Worm (Caenorhabditis elegans) whole organism, L3 larva: ENCODE measurements around the gene F23F1.4.

ENCODE experiments used
- R02D3.7 ChIP-seq: fragments of 150-350 bp; optimal IDR thresholded peaks from 2 replicates; lab custom pipeline; 2014; ENCODE audit warnings: missing biosample characterization, missing genetic modification characterization
- ZK546.5 ChIP-seq: sonication (generic microtip); optimal IDR thresholded peaks from 2 replicates; lab custom pipeline; 2017; ENCODE audit warnings: missing biosample characterization, missing genetic modification characterization
- ama-1 ChIP-seq: fragments of 150-350 bp; optimal IDR thresholded peaks from 2 replicates; lab custom pipeline; 2018
- ceh-16 ChIP-seq: sonication (generic microtip); optimal IDR thresholded peaks from 2 replicates; lab custom pipeline; 2017; ENCODE audit warnings: missing biosample characterization, missing genetic modification characterization
- ceh-28 ChIP-seq: fragments of 150-350 bp; optimal IDR thresholded peaks from 2 replicates; lab custom pipeline; 2014; ENCODE audit warnings: missing biosample characterization, missing genetic modification reagents, missing genetic modification characterization
- ceh-82 ChIP-seq: fragments of 150-350 bp; optimal IDR thresholded peaks from 2 replicates; lab custom pipeline; 2014; ENCODE audit warnings: missing biosample characterization, missing genetic modification characterization
- daf-12 ChIP-seq: fragments of 150-350 bp; optimal IDR thresholded peaks from 2 replicates; lab custom pipeline; 2014; ENCODE audit warnings: missing biosample characterization, missing genetic modification reagents, missing genetic modification characterization
- egl-5 ChIP-seq: fragments of 150-350 bp; optimal IDR thresholded peaks from 2 replicates; lab custom pipeline; 2017; ENCODE audit warnings: missing biosample characterization, missing genetic modification reagents, missing genetic modification characterization, inconsistent platforms
- elt-1 ChIP-seq: fragments of 150-350 bp; optimal IDR thresholded peaks from 2 replicates; lab custom pipeline; 2014; ENCODE audit warnings: missing biosample characterization, missing genetic modification characterization
- elt-2 ChIP-seq: sonication (generic microtip); optimal IDR thresholded peaks from 2 replicates; lab custom pipeline; 2016; ENCODE audit warnings: missing genetic modification reagents, mild to moderate bottlenecking, missing genetic modification characterization, missing compliant biosample characterization
- elt-3 ChIP-seq, 3 experiments: fragments of 150-350 bp in 1 of 3; sonication (generic microtip) in 2 of 3; optimal IDR thresholded peaks; 2 replicates in 2 of 3; 4 replicates in 1 of 3; lab custom pipeline; 2014 to 2017; ENCODE audit warnings: missing biosample characterization in 3 of 3, missing genetic modification characterization in 3 of 3
- hmg-11 ChIP-seq: sonication (generic microtip); optimal IDR thresholded peaks from 2 replicates; lab custom pipeline; 2016; ENCODE audit warnings: missing genetic modification characterization, missing compliant biosample characterization
- lin-15B ChIP-seq: fragments of 150-350 bp; optimal IDR thresholded peaks from 2 replicates; lab custom pipeline; 2014; ENCODE audit warnings: missing biosample characterization, missing genetic modification characterization
- lin-39 ChIP-seq: fragments of 150-350 bp; optimal IDR thresholded peaks from 2 replicates; lab custom pipeline; 2018; ENCODE audit warnings: missing biosample characterization, missing genetic modification reagents, missing genetic modification characterization
- lsy-12 ChIP-seq: sonication (generic microtip); optimal IDR thresholded peaks from 2 replicates; lab custom pipeline; 2016; ENCODE audit warnings: mild to moderate bottlenecking, missing genetic modification characterization, missing compliant biosample characterization
- mdl-1 ChIP-seq: fragments of 150-350 bp; optimal IDR thresholded peaks from 2 replicates; lab custom pipeline; 2014; ENCODE audit warnings: missing biosample characterization, missing genetic modification characterization
- mml-1 ChIP-seq: fragments of 150-350 bp; sonication (generic microtip); optimal IDR thresholded peaks from 3 replicates; lab custom pipeline; 2014; ENCODE audit warnings: missing biosample characterization, missing genetic modification characterization
- nfya-1 ChIP-seq: sonication (generic microtip); optimal IDR thresholded peaks from 2 replicates; lab custom pipeline; 2017; ENCODE audit warnings: missing genetic modification characterization, mild to moderate bottlenecking, missing compliant biosample characterization, antibody characterized with exemption, moderate library complexity; ENCODE audit not compliant: insufficient read depth
- nhr-11 ChIP-seq: fragments of 150-350 bp; optimal IDR thresholded peaks from 2 replicates; lab custom pipeline; 2014; ENCODE audit warnings: missing biosample characterization, missing genetic modification characterization
- nhr-23 ChIP-seq: fragments of 150-350 bp; optimal IDR thresholded peaks from 2 replicates; lab custom pipeline; 2014; ENCODE audit warnings: missing biosample characterization, missing genetic modification reagents, missing genetic modification characterization
- nhr-237 ChIP-seq: fragments of 150-350 bp; optimal IDR thresholded peaks from 2 replicates; lab custom pipeline; 2014; ENCODE audit warnings: missing biosample characterization, missing genetic modification characterization
- nhr-25 ChIP-seq: sonication (generic microtip); optimal IDR thresholded peaks from 2 replicates; lab custom pipeline; 2017; ENCODE audit warnings: missing biosample characterization, missing genetic modification characterization
- nhr-28 ChIP-seq: fragments of 150-350 bp; optimal IDR thresholded peaks from 2 replicates; lab custom pipeline; 2014; ENCODE audit warnings: missing biosample characterization, missing genetic modification characterization
- nhr-76 ChIP-seq: fragments of 150-350 bp; sonication (generic microtip); optimal IDR thresholded peaks from 5 replicates; lab custom pipeline; 2014; ENCODE audit warnings: missing biosample characterization, missing genetic modification characterization
- pqm-1 ChIP-seq: fragments of 150-350 bp; optimal IDR thresholded peaks from 2 replicates; lab custom pipeline; 2017; ENCODE audit warnings: missing biosample characterization, missing genetic modification characterization, inconsistent platforms
- sea-2 ChIP-seq: fragments of 150-350 bp; sonication (generic microtip); optimal IDR thresholded peaks from 4 replicates; lab custom pipeline; 2014; ENCODE audit warnings: missing biosample characterization, missing genetic modification reagents, missing genetic modification characterization
- snpc-4 ChIP-seq: fragments of 150-350 bp; optimal IDR thresholded peaks from 2 replicates; lab custom pipeline; 2014; ENCODE audit warnings: missing biosample characterization, missing genetic modification characterization
- unc-39 ChIP-seq: sonication (generic microtip); optimal IDR thresholded peaks from 4 replicates; lab custom pipeline; 2017; ENCODE audit warnings: missing biosample characterization, missing genetic modification characterization
- zag-1 ChIP-seq: fragments of 150-350 bp; optimal IDR thresholded peaks from 2 replicates; lab custom pipeline; 2014; ENCODE audit warnings: missing biosample characterization, missing genetic modification characterization

The F23F1.4 gene

DNA sequence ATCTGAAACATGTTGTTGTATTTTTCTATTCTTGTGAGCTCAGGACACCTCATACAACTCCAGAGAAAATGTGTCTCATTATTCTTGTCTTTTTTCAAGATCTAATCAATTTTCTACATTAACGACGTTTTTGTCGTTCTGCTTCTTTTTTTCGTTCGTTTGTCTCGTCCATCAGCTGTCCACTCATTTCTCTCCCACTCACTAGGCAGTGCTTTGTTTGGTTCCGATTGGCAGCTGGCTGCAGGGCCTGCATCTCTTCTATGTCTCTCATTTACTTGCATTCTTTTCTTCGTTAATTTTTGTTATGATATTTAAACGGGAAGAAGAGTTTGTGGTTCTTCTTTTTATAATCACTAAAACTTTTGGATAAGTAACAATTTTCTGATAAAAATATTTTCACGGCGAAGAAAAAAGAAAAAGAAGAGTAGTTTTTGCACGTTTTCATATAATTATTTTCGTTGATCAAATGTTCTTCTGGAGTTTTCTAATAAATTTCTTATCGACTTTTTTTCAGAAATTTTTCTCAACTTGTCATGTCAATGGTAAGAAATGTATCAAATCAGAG is 26.8 kb downstream of the F23F1.4 start, which contains the start of gene 2L52.1:
Gene 2L52.1 (plus strand): TSS at position 515 of the 565 bp plus-strand sequence.
- TF ChIP-seq ama-1 (no peak), ceh-28 (tag; lab: Kevin White, UChicago) (peak; percentile 5), snpc-4 (tag; lab: Kevin White, UChicago) (no peak), sea-2 (no peak), nhr-23 (no peak), nfya-1 (tag; lab: Kevin White, UChicago) (peak; percentile 59), mml-1 (tag; lab: Kevin White, UChicago) (no peak), egl-5 (tag; lab: Kevin White, UChicago) (peak; percentile 43), daf-12 (no peak), zag-1 (no peak), elt-3 (tag; optimal IDR thresholded peaks at IDR 0.05; lab: Kevin White, UChicago) (no peak), lsy-12 (tag; lab: Kevin White, UChicago) (no peak), lin-39 (tag; lab: Kevin White, UChicago) (peak; percentile 56), hmg-11 (tag; lab: Kevin White, UChicago) (peak; percentile 9)

DNA sequence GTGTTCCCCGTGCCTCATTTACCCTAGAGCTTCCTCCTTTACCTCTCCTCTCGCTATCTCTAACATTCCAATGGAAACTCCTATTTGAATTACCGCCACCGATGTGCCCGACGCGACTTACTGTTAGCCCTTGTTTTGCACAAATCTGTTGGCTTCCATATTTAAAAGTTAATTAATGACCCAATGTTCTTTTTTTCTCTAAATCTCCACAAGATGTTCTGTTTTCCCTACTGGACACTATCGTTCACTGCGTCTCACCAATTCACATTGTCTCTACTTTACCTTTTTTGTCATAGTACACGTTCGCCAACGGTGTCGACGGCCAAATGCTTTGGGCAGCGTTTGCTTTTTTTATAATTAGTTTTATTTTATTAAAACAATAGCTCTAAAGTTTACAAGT is 27.6 kb downstream of the F23F1.4 start:
- TF ChIP-seq R02D3.7 (tag; lab: Kevin White, UChicago), result no peak
- TF ChIP-seq elt-2 (tag; lab: Kevin White, UChicago), result no peak
- no peak for TF ChIP-seq unc-39 (tag; lab: Kevin White, UChicago)
- TF ChIP-seq mdl-1 (tag; lab: Kevin White, UChicago), result no peak
- no peak for TF ChIP-seq nhr-76
- no peak for TF ChIP-seq daf-12
- TF ChIP-seq ceh-82 (tag; lab: Kevin White, UChicago), result no peak
- TF ChIP-seq nhr-28 (tag; lab: Kevin White, UChicago), result no peak
- no peak for TF ChIP-seq pqm-1 (tag; lab: Kevin White, UChicago)
- TF ChIP-seq hmg-11 (tag; lab: Kevin White, UChicago), result no peak
- TF ChIP-seq nfya-1 (tag; lab: Kevin White, UChicago), result no peak
- no peak for TF ChIP-seq nhr-237
- TF ChIP-seq egl-5 (tag; lab: Kevin White, UChicago), result no peak
- TF ChIP-seq nhr-25 (tag; lab: Kevin White, UChicago), result no peak
- TF ChIP-seq ceh-16 (tag; lab: Kevin White, UChicago), result no peak
- no peak for TF ChIP-seq nhr-11 (tag; lab: Kevin White, UChicago)
- no peak for TF ChIP-seq lin-15B (tag; lab: Kevin White, UChicago)
- no peak for TF ChIP-seq zag-1
- no peak for TF ChIP-seq ZK546.5 (tag; lab: Kevin White, UChicago)
- TF ChIP-seq elt-1, result no peak
